Fruit fly (Drosophila melanogaster) whole organism, prepupa: ENCODE measurements around the gene CG13315.

Experiments
- CG16779 ChIP-seq: fragments of 200-800 bp; sonication (Bioruptor generic); optimal IDR thresholded peaks from 3 replicates; lab custom pipeline; 2017; ENCODE audit warnings: missing biosample characterization, mild to moderate bottlenecking, missing genetic modification characterization
- CG6808 ChIP-seq: fragments of 200-800 bp; sonication (Bioruptor generic); optimal IDR thresholded peaks from 3 replicates; lab custom pipeline; 2017; ENCODE audit warnings: missing biosample characterization, missing genetic modification characterization, mild to moderate bottlenecking, moderate library complexity, missing genetic modification reagents
- CG8119 ChIP-seq: fragments of 200-800 bp; sonication (Bioruptor generic); IDR thresholded peaks from 3 replicates; pipeline ENCODE4 v1.3.6; 2022; ENCODE audit warnings: missing biosample characterization, missing genetic modification characterization
- Eip78C ChIP-seq: fragments of 200-800 bp; sonication (Bioruptor generic); peaks from one replicate; lab custom pipeline; 2016; ENCODE audit warnings: missing biosample characterization, missing genetic modification characterization
- Hr39 ChIP-seq: fragments of 200-800 bp; sonication (Bioruptor generic); optimal IDR thresholded peaks from 2 replicates; lab custom pipeline; 2016; ENCODE audit warnings: missing biosample characterization, missing genetic modification characterization
- Hr4 ChIP-seq: fragments of 200-800 bp; sonication (Bioruptor generic); optimal IDR thresholded peaks from 3 replicates; lab custom pipeline; 2016; ENCODE audit warnings: missing biosample characterization, missing genetic modification characterization
- Sox15 ChIP-seq: fragments of 200-800 bp; sonication (Bioruptor generic); optimal IDR thresholded peaks from 3 replicates; lab custom pipeline; 2016; ENCODE audit warnings: missing biosample characterization, missing genetic modification characterization
- pdm3 ChIP-seq: fragments of 200-800 bp; sonication (Bioruptor generic); optimal IDR thresholded peaks from 3 replicates; lab custom pipeline; 2016; ENCODE audit warnings: missing biosample characterization, missing genetic modification characterization

DNA sequence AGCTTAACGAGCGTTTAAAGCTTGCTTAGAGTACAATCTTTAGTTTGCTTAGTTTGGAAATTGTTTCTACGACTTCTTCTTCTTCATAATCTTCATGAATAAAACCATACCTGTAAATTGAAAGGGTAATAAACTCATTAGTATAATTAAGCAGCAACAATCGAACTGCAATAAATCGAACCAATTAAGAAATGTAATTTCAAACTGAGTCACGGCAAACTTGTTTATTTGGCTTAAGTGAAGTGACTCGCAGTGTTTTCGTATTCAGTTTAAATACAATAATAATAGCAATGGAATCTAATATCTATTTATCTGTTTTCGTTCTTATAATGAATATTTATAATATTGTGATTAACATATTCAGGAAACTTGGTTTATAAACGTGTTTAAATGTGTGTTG is 39.1 kb downstream of the CG13315 start:
- TF ChIP-seq CG6808 (GFP tag; lab: Kevin White, UChicago) (no peak), pdm3 (GFP tag; lab: Kevin White, UChicago) (no peak), CG16779 (tag; lab: Kevin White, UChicago) (no peak), Sox15 (GFP tag; lab: Kevin White, UChicago) (no peak), CG8119 (GFP tag; lab: Robert Waterston, UW) (no peak), Hr4 (GFP tag; lab: Kevin White, UChicago) (no peak), Eip78C (GFP tag; lab: Kevin White, UChicago) (no peak), Hr39 (GFP tag; lab: Kevin White, UChicago) (no peak)
